Worm (Caenorhabditis elegans) whole organism, L3 larva: ENCODE measurements around the gene npr-39.

Source experiments
- ama-1 ChIP-seq: fragments of 150-350 bp; optimal IDR thresholded peaks from 2 replicates; lab custom pipeline; 2018
- elt-3 ChIP-seq, 3 experiments: fragments of 150-350 bp in 1 of 3; sonication (generic microtip) in 2 of 3; optimal IDR thresholded peaks; 2 replicates in 2 of 3; 4 replicates in 1 of 3; lab custom pipeline; 2014 to 2017; ENCODE audit warnings: missing biosample characterization in 3 of 3, missing genetic modification characterization in 3 of 3
- lin-15B ChIP-seq: fragments of 150-350 bp; optimal IDR thresholded peaks from 2 replicates; lab custom pipeline; 2014; ENCODE audit warnings: missing biosample characterization, missing genetic modification characterization
- nhr-11 ChIP-seq: fragments of 150-350 bp; optimal IDR thresholded peaks from 2 replicates; lab custom pipeline; 2014; ENCODE audit warnings: missing biosample characterization, missing genetic modification characterization
- nhr-77 ChIP-seq: fragments of 150-350 bp; optimal IDR thresholded peaks from 2 replicates; lab custom pipeline; 2014; ENCODE audit warnings: missing biosample characterization, missing genetic modification characterization
- pha-4 ChIP-seq: fragments of 150-350 bp; optimal IDR thresholded peaks from 2 replicates; lab custom pipeline; 2014; ENCODE audit warnings: missing biosample characterization, missing genetic modification reagents, missing genetic modification characterization

DNA sequence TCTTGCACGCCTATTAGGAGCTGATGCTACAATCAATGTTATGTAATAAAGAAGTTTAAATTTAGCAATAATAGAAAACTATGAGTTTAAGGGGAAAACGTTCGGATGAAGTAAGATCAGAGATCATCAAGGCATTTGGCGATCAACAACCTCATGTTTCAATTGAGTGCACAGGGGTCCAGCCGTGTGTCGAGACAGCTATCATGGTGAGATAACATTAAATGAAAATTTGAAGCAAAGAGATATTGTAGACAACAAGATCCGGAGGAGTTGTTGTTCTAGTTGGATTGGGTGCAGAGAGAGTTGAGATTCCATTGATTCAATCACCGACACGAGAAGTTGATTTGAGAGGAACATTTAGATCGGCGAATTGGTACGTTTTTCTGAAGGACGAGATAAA lies 19.3 kb downstream of the npr-39 start:
- TF ChIP-seq elt-3 (tag; optimal IDR thresholded peaks at IDR 0.05; lab: Kevin White, UChicago) (no peak), nhr-77 (tag; lab: Kevin White, UChicago) (no peak), lin-15B (tag; lab: Kevin White, UChicago) (no peak), ama-1 (no peak), nhr-11 (tag; lab: Kevin White, UChicago) (no peak), pha-4 (tag; lab: Kevin White, UChicago) (no peak)
